Fruit fly (Drosophila melanogaster) S2 (cell line): ENCODE results near the gene Coq2.

ENCODE experiments used
- CG8478 ChIP-seq: fragments of >200 bp; optimal IDR thresholded peaks from 2 replicates; lab custom pipeline; 2018
- CTCF ChIP-seq, 2 experiments: fragments of >200 bp; optimal IDR thresholded peaks; 2 replicates each; lab custom pipeline; 2018

DNA sequence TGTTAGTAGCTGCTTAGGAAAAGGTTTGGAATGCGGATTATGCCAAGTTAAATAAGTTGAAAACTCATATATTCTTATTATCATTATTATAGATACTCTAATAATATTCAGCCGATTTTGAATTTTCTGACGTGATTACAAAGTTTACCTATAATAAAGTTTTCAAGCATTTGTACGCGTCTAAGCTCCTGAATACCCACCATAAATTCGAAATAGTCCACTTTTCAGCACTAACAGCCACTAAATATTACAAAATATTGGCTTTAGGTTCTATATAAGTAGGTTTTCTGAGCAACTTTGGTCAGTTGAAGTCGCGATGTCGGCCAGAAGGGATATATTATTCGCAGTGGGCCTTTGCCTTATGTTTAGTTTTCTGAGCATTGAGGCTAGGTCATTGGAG, 7.7 kb upstream of the Coq2 start, which contains the start of gene CG7443:
- TF ChIP-seq CG8478 (no peak), CTCF (optimal IDR thresholded peaks at IDR 0.05; lab: Kevin White, UChicago) (no peak)
